Worm (Caenorhabditis elegans) whole organism, L4 larva: ENCODE results near the gene C25F9.2.

Experiments used
- F37D6.2 ChIP-seq: sonication (generic microtip); optimal IDR thresholded peaks from 2 replicates; lab custom pipeline; 2016; ENCODE audit warnings: mild to moderate bottlenecking, missing genetic modification characterization, missing compliant biosample characterization
- Y48G9A.11 ChIP-seq: fragments of 200-800 bp; sonication (Bioruptor generic); IDR thresholded peaks from 2 replicates; pipeline ENCODE4 v1.3.6; 2022; ENCODE audit warnings: missing genetic modification reagents, missing genetic modification characterization, missing compliant biosample characterization
- Y75B8A.6 ChIP-seq: fragments of 200-800 bp; sonication (Bioruptor generic); IDR thresholded peaks from 2 replicates; pipeline ENCODE4 v1.3.6; 2022; ENCODE audit warnings: missing genetic modification reagents, missing genetic modification characterization, missing compliant biosample characterization
- attf-4 ChIP-seq: sonication (generic microtip); optimal IDR thresholded peaks from 3 replicates; lab custom pipeline; 2017; ENCODE audit warnings: missing biosample characterization, missing genetic modification characterization
- ceh-32 ChIP-seq: sonication (generic microtip); optimal IDR thresholded peaks from 2 replicates; lab custom pipeline; 2016; ENCODE audit warnings: mild to moderate bottlenecking, missing genetic modification characterization, missing compliant biosample characterization; ENCODE audit not compliant: poor library complexity
- daf-16 ChIP-seq, 3 experiments: sonication (generic microtip); optimal IDR thresholded peaks; 2 replicates each; lab custom pipeline; 2016 to 2017; ENCODE audit warnings: missing genetic modification characterization in 3 of 3, missing genetic modification reagents in 3 of 3, mild to moderate bottlenecking in 2 of 3, missing compliant biosample characterization in 2 of 3, missing biosample characterization in 1 of 3, moderate library complexity in 1 of 3
- daf-8 ChIP-seq: fragments of 200-800 bp; sonication (Bioruptor generic); IDR thresholded peaks from 2 replicates; pipeline ENCODE4 v1.3.6; 2022; ENCODE audit warnings: missing genetic modification characterization, missing compliant biosample characterization
- dmd-6 ChIP-seq: fragments of 200-800 bp; sonication (Bioruptor generic); IDR thresholded peaks from 2 replicates; pipeline ENCODE4 v1.3.6; 2022; ENCODE audit warnings: missing genetic modification reagents, missing genetic modification characterization, missing compliant biosample characterization
- dpl-1 ChIP-seq: fragments of 150-350 bp; optimal IDR thresholded peaks from 2 replicates; lab custom pipeline; 2014; ENCODE audit warnings: missing biosample characterization, missing genetic modification reagents, missing genetic modification characterization
- dve-1 ChIP-seq: sonication (generic microtip); optimal IDR thresholded peaks from 2 replicates; lab custom pipeline; 2017; ENCODE audit warnings: antibody characterized with exemption, mild to moderate bottlenecking, missing genetic modification characterization, missing compliant biosample characterization; ENCODE audit not compliant: insufficient read depth
- egl-27 ChIP-seq: sonication (generic microtip); optimal IDR thresholded peaks from 3 replicates; lab custom pipeline; 2017; ENCODE audit warnings: missing biosample characterization, missing genetic modification reagents, missing genetic modification characterization
- egl-43 ChIP-seq: fragments of 200-800 bp; sonication (Bioruptor generic); IDR thresholded peaks from 2 replicates; pipeline ENCODE4 v1.3.6; 2022; ENCODE audit warnings: missing genetic modification reagents, missing genetic modification characterization, missing compliant biosample characterization
- fkh-10 ChIP-seq: fragments of 150-350 bp; optimal IDR thresholded peaks from 2 replicates; lab custom pipeline; 2014; ENCODE audit warnings: missing biosample characterization, missing genetic modification reagents, missing genetic modification characterization
- hlh-11 ChIP-seq: fragments of 200-800 bp; sonication (Bioruptor generic); optimal IDR thresholded peaks from 2 replicates; lab custom pipeline; 2018; ENCODE audit warnings: mild to moderate bottlenecking, missing genetic modification characterization, missing compliant biosample characterization
- hlh-30 ChIP-seq: sonication (generic microtip); optimal IDR thresholded peaks from 2 replicates; lab custom pipeline; 2017; ENCODE audit warnings: antibody characterized with exemption, mild to moderate bottlenecking, missing genetic modification characterization, missing compliant biosample characterization; ENCODE audit not compliant: insufficient read depth
- hmg-1.1 ChIP-seq: fragments of 200-800 bp; sonication (Bioruptor generic); IDR thresholded peaks from 2 replicates; pipeline ENCODE4 v1.3.6; 2022; ENCODE audit warnings: missing genetic modification reagents, missing genetic modification characterization, missing compliant biosample characterization
- lin-38 ChIP-seq: fragments of 200-800 bp; sonication (Bioruptor generic); IDR thresholded peaks from 2 replicates; pipeline ENCODE4 v1.3.6; 2022; ENCODE audit warnings: missing genetic modification reagents, missing genetic modification characterization, missing compliant biosample characterization
- lir-3 ChIP-seq: sonication (generic microtip); optimal IDR thresholded peaks from 2 replicates; lab custom pipeline; 2016; ENCODE audit warnings: mild to moderate bottlenecking, missing genetic modification characterization, missing compliant biosample characterization
- madf-9 ChIP-seq: fragments of 200-800 bp; sonication (Bioruptor generic); conservative IDR thresholded peaks from 2 replicates; pipeline ENCODE4 v1.3.6; 2022; ENCODE audit warnings: missing genetic modification reagents, missing genetic modification characterization, missing compliant biosample characterization
- mep-1 ChIP-seq: fragments of 150-350 bp; sonication (generic microtip); optimal IDR thresholded peaks from 3 replicates; lab custom pipeline; 2014; ENCODE audit warnings: missing biosample characterization, missing genetic modification characterization
- mxl-2 ChIP-seq: fragments of 200-800 bp; sonication (Bioruptor generic); conservative IDR thresholded peaks from 2 replicates; pipeline ENCODE4 v1.3.6; 2022; ENCODE audit warnings: missing genetic modification reagents, missing genetic modification characterization, missing compliant biosample characterization
- mxl-3 ChIP-seq: fragments of 200-800 bp; sonication (Bioruptor generic); optimal IDR thresholded peaks from 2 replicates; lab custom pipeline; 2018; ENCODE audit warnings: mild to moderate bottlenecking, missing genetic modification characterization, missing compliant biosample characterization
- nhr-102 ChIP-seq: sonication (generic microtip); optimal IDR thresholded peaks from 2 replicates; lab custom pipeline; 2016; ENCODE audit warnings: mild to moderate bottlenecking, missing genetic modification characterization, moderate library complexity, missing compliant biosample characterization
- nhr-25 ChIP-seq: sonication (generic microtip); optimal IDR thresholded peaks from 2 replicates; lab custom pipeline; 2017; ENCODE audit warnings: missing genetic modification characterization, mild to moderate bottlenecking, missing compliant biosample characterization, antibody characterized with exemption, moderate library complexity, borderline replicate concordance; ENCODE audit not compliant: insufficient read depth
- nhr-28 ChIP-seq: fragments of 150-350 bp; optimal IDR thresholded peaks from 2 replicates; lab custom pipeline; 2014; ENCODE audit warnings: missing biosample characterization, missing genetic modification characterization
- nhr-77 ChIP-seq: fragments of 150-350 bp; optimal IDR thresholded peaks from 2 replicates; lab custom pipeline; 2014; ENCODE audit warnings: missing biosample characterization, missing genetic modification characterization
- php-3 ChIP-seq: fragments of 200-800 bp; sonication (Bioruptor generic); IDR thresholded peaks from 2 replicates; pipeline ENCODE4 v1.3.6; 2022; ENCODE audit warnings: missing genetic modification reagents, missing genetic modification characterization, missing compliant biosample characterization
- pqm-1 ChIP-seq: sonication (generic microtip); optimal IDR thresholded peaks from 2 replicates; lab custom pipeline; 2017; ENCODE audit warnings: missing biosample characterization, missing genetic modification characterization
- spr-3 ChIP-seq: fragments of 200-800 bp; sonication (Bioruptor generic); optimal IDR thresholded peaks from 2 replicates; lab custom pipeline; 2018; ENCODE audit warnings: mild to moderate bottlenecking, missing genetic modification characterization, missing compliant biosample characterization
- unc-130 ChIP-seq: sonication (generic microtip); optimal IDR thresholded peaks from 2 replicates; lab custom pipeline; 2016; ENCODE audit warnings: missing genetic modification reagents, missing genetic modification characterization, missing compliant biosample characterization
- unc-62 ChIP-seq, 3 experiments: fragments of 150-350 bp in 1 of 3; sonication (generic microtip); optimal IDR thresholded peaks in 2 of 3; peaks in 1 of 3; 1 replicate in 1 of 3; 2 replicates in 2 of 3; lab custom pipeline; 2014 to 2017; ENCODE audit warnings: missing biosample characterization in 3 of 3, missing genetic modification characterization in 3 of 3, missing genetic modification reagents in 3 of 3, missing genotype in 1 of 3
- zag-1 ChIP-seq: fragments of 150-350 bp; optimal IDR thresholded peaks from 2 replicates; lab custom pipeline; 2014; ENCODE audit warnings: missing biosample characterization, missing genetic modification characterization

The C25F9.2 gene

DNA sequence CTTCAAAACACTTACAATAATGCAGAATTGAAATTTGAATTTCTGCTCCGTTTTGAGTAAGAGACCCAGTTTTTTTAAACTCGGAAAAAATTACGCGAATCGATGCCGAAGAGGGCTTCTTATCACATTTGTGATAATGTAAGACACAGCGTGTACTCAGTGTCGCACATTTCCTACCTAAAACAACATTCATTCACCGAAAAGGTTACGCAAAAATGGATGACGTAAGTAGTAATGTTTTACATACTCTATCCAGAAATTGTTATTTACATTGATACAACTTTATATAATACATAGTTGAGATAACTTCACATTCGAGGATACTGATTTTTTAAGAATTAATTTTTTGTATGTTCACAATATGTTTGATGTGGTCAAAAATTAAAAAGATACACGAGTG lies 4.8 kb upstream of the C25F9.2 start, which contains the start of the genes C25F9.4 and C25F9.9:
Gene C25F9.4, minus strand, starts transcription at position 101 of the 400 bp plus-strand sequence.
Gene C25F9.9, plus strand, starts transcription at position 137 of the 400 bp plus-strand sequence.
- TF ChIP-seq egl-27 (tag; lab: Kevin White, UChicago) (no peak), unc-62 (GFP tag; optimal IDR thresholded peaks at IDR 0.05 in 1 of 2; lab: Kevin White, UChicago) (peak in 1 of 2 experiments; percentile 29), unc-62 (tag; optimal IDR thresholded peaks at IDR 0.05; lab: Kevin White, UChicago) (no peak), Y48G9A.11 (no peak), pqm-1 (tag; lab: Kevin White, UChicago) (peak; percentile 41), daf-16 (GFP tag; optimal IDR thresholded peaks at IDR 0.05; lab: Kevin White, UChicago) (no peak), daf-16 (tag; optimal IDR thresholded peaks at IDR 0.05; lab: Kevin White, UChicago) (peak; percentile 27), dmd-6 (GFP tag; lab: Robert Waterston, UW) (peak; percentile 36; the same call in 1 of the 2 replicates), nhr-28 (tag; lab: Kevin White, UChicago) (peak; percentile 20)

DNA sequence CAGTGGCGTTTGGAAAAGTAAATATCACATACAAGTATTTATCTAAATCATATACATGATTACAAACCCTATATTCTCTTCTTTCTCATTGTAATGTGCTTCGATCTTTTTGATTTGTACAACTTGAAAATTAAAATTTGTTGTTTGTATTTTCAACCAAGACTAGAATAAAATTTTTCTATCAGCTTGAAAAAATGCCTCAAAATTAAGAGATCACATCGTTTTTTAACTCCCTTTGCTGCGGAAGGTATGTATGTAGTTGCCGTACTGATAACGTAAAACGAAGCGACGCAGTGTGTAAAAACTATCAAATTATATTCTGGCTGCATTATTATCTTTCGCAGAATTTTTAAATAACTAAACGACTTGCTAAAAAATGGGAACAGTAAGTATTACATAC lies 3.4 kb upstream of the C25F9.2 start, which contains the start of gene C25F9.15:
Gene C25F9.15, plus strand, starts transcription at position 301 of the 400 bp plus-strand sequence.
- TF ChIP-seq nhr-28 (tag; lab: Kevin White, UChicago) (peak; percentile 30), ceh-32 (tag; lab: Kevin White, UChicago) (no peak), dve-1 (tag; lab: Kevin White, UChicago) (peak; percentile 30), pqm-1 (tag; lab: Kevin White, UChicago) (peak; percentile 34), mep-1 (tag; lab: Kevin White, UChicago) (no peak), F37D6.2 (tag; lab: Kevin White, UChicago) (no peak), unc-130 (GFP tag; lab: Kevin White, UChicago) (no peak)

DNA sequence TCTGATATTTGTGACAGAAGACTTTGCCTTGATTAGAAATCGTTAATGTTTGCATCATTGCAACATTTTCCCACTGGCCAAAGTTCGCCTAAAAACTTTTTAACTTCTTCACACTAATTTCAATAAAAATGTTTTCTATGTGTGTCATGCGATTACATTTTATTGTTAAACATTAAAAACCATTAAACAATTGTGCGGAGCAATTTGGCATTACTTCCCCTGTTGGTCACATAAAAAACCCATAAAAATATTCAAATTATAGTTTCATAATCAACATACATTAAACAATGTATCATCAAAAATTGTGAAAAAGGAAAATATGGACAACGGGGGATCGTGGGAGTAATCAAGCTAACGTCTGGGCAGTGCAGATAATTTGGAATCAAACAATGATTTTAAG lies 2.0 kb upstream of the C25F9.2 start:
- TF ChIP-seq php-3 (GFP tag; lab: Robert Waterston, UW) (peak; percentile 94), nhr-28 (tag; lab: Kevin White, UChicago) (peak; percentile 6)

DNA sequence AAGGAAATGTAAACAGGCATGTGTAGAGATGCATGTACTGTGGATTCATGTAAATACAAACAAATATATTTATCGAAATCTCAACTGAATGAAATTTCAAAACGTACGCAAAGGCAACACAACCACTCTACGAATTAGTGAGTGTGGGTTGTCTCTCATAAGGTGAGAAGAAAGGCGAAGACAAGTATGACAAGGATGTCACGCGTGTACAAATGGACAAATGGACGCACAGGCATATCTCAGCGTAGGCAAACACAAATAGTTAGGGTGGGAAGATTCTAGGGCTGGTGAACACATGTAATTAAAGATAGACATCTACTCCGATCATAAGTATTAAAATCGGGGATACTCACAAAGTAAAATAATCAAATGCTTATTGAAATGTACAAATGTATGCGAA lies 6.8 kb downstream of the C25F9.2 start:
- TF ChIP-seq nhr-102 (tag; lab: Kevin White, UChicago): no peak
- no peak for TF ChIP-seq dpl-1 (GFP tag; lab: Kevin White, UChicago)
- peak; percentile 11 for TF ChIP-seq hlh-11 (tag; lab: Kevin White, UChicago)
- TF ChIP-seq zag-1 (tag; lab: Kevin White, UChicago): no peak
- no peak for TF ChIP-seq spr-3
- no peak for TF ChIP-seq mxl-2 (GFP tag; lab: Robert Waterston, UW)
- peak; percentile 77 for TF ChIP-seq hlh-30 (tag; lab: Kevin White, UChicago)
- TF ChIP-seq unc-130 (GFP tag; lab: Kevin White, UChicago): no peak
- no peak for TF ChIP-seq fkh-10 (GFP tag; lab: Kevin White, UChicago)
- peak in 1 of 2 experiments; percentile 61 for TF ChIP-seq unc-62 (GFP tag; optimal IDR thresholded peaks at IDR 0.05 in 1 of 2; lab: Kevin White, UChicago)
- no peak for TF ChIP-seq unc-62 (tag; optimal IDR thresholded peaks at IDR 0.05; lab: Kevin White, UChicago)
- TF ChIP-seq dve-1 (tag; lab: Kevin White, UChicago): no peak
- TF ChIP-seq mxl-3: peak; percentile 19
- TF ChIP-seq, all 104 proteins: peak for 4

DNA sequence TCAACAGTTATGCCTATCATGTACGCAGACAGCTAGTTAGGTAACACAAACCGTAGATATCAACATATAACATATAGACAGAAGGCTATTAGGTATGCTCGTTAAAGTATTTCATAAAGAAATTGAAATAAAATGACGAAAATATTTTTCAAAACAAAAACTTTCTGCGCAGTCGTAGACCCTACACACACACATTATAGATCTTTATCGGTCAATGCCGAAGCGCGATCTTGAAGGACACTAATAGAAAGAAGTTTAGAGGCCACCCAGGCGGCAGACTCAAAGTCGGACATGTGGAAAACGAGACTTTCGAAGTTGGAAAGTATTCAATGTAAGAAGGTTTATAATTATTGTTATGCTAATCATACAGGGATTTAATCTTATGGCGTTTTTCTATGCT lies 7.7 kb downstream of the C25F9.2 start:
- TF ChIP-seq attf-4 (tag; lab: Kevin White, UChicago) (no peak), lir-3 (tag; lab: Kevin White, UChicago) (no peak), egl-43 (no peak), hmg-1.1 (no peak), Y48G9A.11 (no peak), Y75B8A.6 (no peak), madf-9 (GFP tag; lab: Robert Waterston, UW) (no peak), pqm-1 (tag; lab: Kevin White, UChicago) (no peak), lin-38 (GFP tag; lab: Robert Waterston, UW) (no peak), php-3 (GFP tag; lab: Robert Waterston, UW) (no peak), nhr-77 (tag; lab: Kevin White, UChicago) (no peak), egl-27 (tag; lab: Kevin White, UChicago) (no peak), daf-8 (GFP tag; lab: Robert Waterston, UW) (no peak), nhr-25 (tag; lab: Kevin White, UChicago) (no peak)
